Worm (Caenorhabditis elegans) whole organism, L4 larva: Measurements from ENCODE around the gene ifbp-1.

Experiments
- duxl-1 ChIP-seq: sonication (generic microtip); optimal IDR thresholded peaks from 2 replicates; lab custom pipeline; 2016; ENCODE audit warnings: mild to moderate bottlenecking, missing genetic modification characterization, moderate library complexity, missing compliant biosample characterization; ENCODE audit not compliant: poor library complexity
- egl-27 ChIP-seq: sonication (generic microtip); optimal IDR thresholded peaks from 3 replicates; lab custom pipeline; 2017; ENCODE audit warnings: missing biosample characterization, missing genetic modification reagents, missing genetic modification characterization
- hlh-30 ChIP-seq: sonication (generic microtip); optimal IDR thresholded peaks from 2 replicates; lab custom pipeline; 2017; ENCODE audit warnings: antibody characterized with exemption, mild to moderate bottlenecking, missing genetic modification characterization, missing compliant biosample characterization; ENCODE audit not compliant: insufficient read depth
- lin-15B ChIP-seq: fragments of 150-350 bp; sonication (generic microtip); optimal IDR thresholded peaks from 3 replicates; lab custom pipeline; 2014; ENCODE audit warnings: missing biosample characterization, missing genetic modification characterization
- nhr-237 ChIP-seq: sonication (generic microtip); optimal IDR thresholded peaks from 2 replicates; lab custom pipeline; 2017; ENCODE audit warnings: missing biosample characterization, missing genetic modification characterization
- zag-1 ChIP-seq: fragments of 150-350 bp; optimal IDR thresholded peaks from 2 replicates; lab custom pipeline; 2014; ENCODE audit warnings: missing biosample characterization, missing genetic modification characterization

DNA sequence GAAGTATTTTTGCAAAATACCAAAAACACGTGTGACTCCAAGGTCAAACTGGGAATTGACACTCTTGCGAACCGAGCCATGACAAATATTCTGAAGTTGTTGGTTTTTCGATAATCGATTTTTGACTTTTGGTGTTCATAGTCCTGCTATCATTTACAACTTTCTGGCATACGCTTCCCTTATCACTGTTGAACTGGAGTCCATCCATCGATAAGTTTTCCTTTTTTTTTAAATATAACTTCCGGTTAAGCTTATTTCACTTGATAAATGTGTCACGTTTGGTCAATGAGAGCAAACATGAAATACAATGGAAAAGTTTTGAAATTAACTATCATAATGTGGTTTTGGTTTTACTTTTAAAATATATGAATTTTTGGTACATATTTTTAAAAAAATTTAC is 41.6 kb upstream of the ifbp-1 start:
- no peak for TF ChIP-seq lin-15B (tag; lab: Kevin White, UChicago)
- TF ChIP-seq nhr-237 (tag; lab: Kevin White, UChicago), result no peak
- TF ChIP-seq zag-1 (tag; lab: Kevin White, UChicago), result no peak
- no peak for TF ChIP-seq duxl-1 (tag; lab: Kevin White, UChicago)
- no peak for TF ChIP-seq egl-27 (tag; lab: Kevin White, UChicago)
- no peak for TF ChIP-seq hlh-30 (tag; lab: Kevin White, UChicago)
